Worm (Caenorhabditis elegans) whole organism, midembryonic: ENCODE measurements around the gene mtg-1.

ENCODE experiments used
- T22C8.4 ChIP-seq: fragments of 200-800 bp; sonication (Bioruptor generic); IDR thresholded peaks from 2 replicates; pipeline ENCODE4 v1.3.6; 2022; ENCODE audit warnings: missing genetic modification characterization, missing compliant biosample characterization
- cog-1 ChIP-seq: sonication (generic microtip); optimal IDR thresholded peaks from 2 replicates; lab custom pipeline; 2016; ENCODE audit warnings: missing genetic modification characterization, missing compliant biosample characterization
- flt-1 ChIP-seq: fragments of 200-800 bp; sonication (Bioruptor generic); IDR thresholded peaks from 2 replicates; pipeline ENCODE4 v1.3.6; 2022; ENCODE audit warnings: missing genetic modification characterization, missing compliant biosample characterization
- klf-2 ChIP-seq: fragments of 200-800 bp; sonication (Bioruptor generic); conservative IDR thresholded peaks from 2 replicates; pipeline ENCODE4 v1.3.6; 2022; ENCODE audit warnings: missing genetic modification reagents, missing genetic modification characterization, missing compliant biosample characterization
- med-1 ChIP-seq: sonication (generic microtip); optimal IDR thresholded peaks from 2 replicates; lab custom pipeline; 2017; ENCODE audit warnings: missing genetic modification characterization, mild to moderate bottlenecking, missing compliant biosample characterization, antibody characterized with exemption, missing genetic modification reagents; ENCODE audit not compliant: insufficient read depth
- ref-1 ChIP-seq: fragments of 200-800 bp; sonication (Bioruptor generic); conservative IDR thresholded peaks from 2 replicates; pipeline ENCODE4 v1.3.6; 2022; ENCODE audit warnings: missing genetic modification reagents, missing genetic modification characterization, missing compliant biosample characterization
- tab-1 ChIP-seq: fragments of 200-800 bp; sonication (Bioruptor generic); IDR thresholded peaks from 2 replicates; pipeline ENCODE4 v1.3.6; 2022; ENCODE audit warnings: missing genetic modification characterization, missing compliant biosample characterization
- ztf-23 ChIP-seq: fragments of 200-800 bp; sonication (Bioruptor generic); IDR thresholded peaks from 2 replicates; pipeline ENCODE4 v1.3.6; 2022; ENCODE audit warnings: missing genetic modification reagents, missing genetic modification characterization, missing compliant biosample characterization
- ztf-29 ChIP-seq: fragments of 200-800 bp; sonication (Bioruptor generic); IDR thresholded peaks from 2 replicates; pipeline ENCODE4 v1.3.6; 2022; ENCODE audit warnings: missing genetic modification reagents, missing genetic modification characterization, missing compliant biosample characterization

- TF ChIP-seq flt-1 (GFP tag; lab: Robert Waterston, UW) (no peak), klf-2 (no peak), ztf-29 (GFP tag; lab: Robert Waterston, UW) (no peak), T22C8.4 (GFP tag; lab: Robert Waterston, UW) (no peak), med-1 (no peak), tab-1 (GFP tag; lab: Robert Waterston, UW) (no peak), ref-1 (GFP tag; lab: Robert Waterston, UW) (no peak), ztf-23 (GFP tag; lab: Robert Waterston, UW) (no peak), cog-1 (tag; lab: Kevin White, UChicago) (no peak)
These were observed 36.4 kb downstream of the mtg-1 start, which contains the start of gene rep-1 for ce11 chrIII:1570006-1570405.
